Fruit fly (Drosophila melanogaster) whole organism, wandering third instar larva: ENCODE results near the gene CG33281.

ENCODE experiments used
- Dfd ChIP-seq: fragments of >200 bp; optimal IDR thresholded peaks from 2 replicates; lab custom pipeline; 2017; ENCODE audit warnings: missing biosample characterization, missing genetic modification characterization
- GATAd ChIP-seq: sonication (Bioruptor generic); optimal IDR thresholded peaks from 2 replicates; lab custom pipeline; 2016; ENCODE audit warnings: missing biosample characterization, missing genetic modification characterization
- HLH106 ChIP-seq: fragments of 200-800 bp; optimal IDR thresholded peaks from 3 replicates; lab custom pipeline; 2019; ENCODE audit warnings: missing biosample characterization, mild to moderate bottlenecking, missing genetic modification characterization, moderate library complexity
- Hnf4 ChIP-seq: fragments of 200-800 bp; sonication (Bioruptor generic); optimal IDR thresholded peaks from 2 replicates; lab custom pipeline; 2016; ENCODE audit warnings: missing biosample characterization, mild to moderate bottlenecking, missing genetic modification characterization
- Jra ChIP-seq: sonication (Bioruptor generic); optimal IDR thresholded peaks from 2 replicates; lab custom pipeline; 2016; ENCODE audit warnings: missing biosample characterization, missing genetic modification characterization
- Rel ChIP-seq, 2 experiments: fragments of 200-800 bp; sonication (Bioruptor generic) in 1 of 2; optimal IDR thresholded peaks; 2 replicates in 1 of 2; 3 replicates in 1 of 2; lab custom pipeline; 2016 to 2019; ENCODE audit warnings: mild to moderate bottlenecking in 2 of 2, missing biosample characterization in 2 of 2, missing genetic modification characterization in 2 of 2, moderate library complexity in 1 of 2
- Sp1 ChIP-seq: fragments of 200-800 bp; sonication (Bioruptor generic); optimal IDR thresholded peaks from 3 replicates; lab custom pipeline; 2019; ENCODE audit warnings: missing biosample characterization, mild to moderate bottlenecking, missing genetic modification characterization, moderate library complexity
- dsf ChIP-seq: sonication (Bioruptor generic); optimal IDR thresholded peaks from 2 replicates; lab custom pipeline; 2016; ENCODE audit warnings: missing biosample characterization, missing genetic modification characterization, borderline replicate concordance
- ey ChIP-seq: fragments of 200-800 bp; sonication (Bioruptor generic); optimal IDR thresholded peaks from 2 replicates; lab custom pipeline; 2016; ENCODE audit warnings: missing biosample characterization, missing genetic modification characterization
- foxo ChIP-seq, 2 experiments: fragments of 200-800 bp; sonication (Bioruptor generic); optimal IDR thresholded peaks; 2 replicates in 1 of 2; 3 replicates in 1 of 2; lab custom pipeline; 2016 to 2017; ENCODE audit warnings: missing biosample characterization in 2 of 2, missing genetic modification characterization in 2 of 2
- h ChIP-seq: fragments of 200-800 bp; sonication (Bioruptor generic); optimal IDR thresholded peaks from 3 replicates; lab custom pipeline; 2016; ENCODE audit warnings: missing biosample characterization, mild to moderate bottlenecking, missing genetic modification characterization
- jim ChIP-seq: fragments of 175-275, 200-325 bp; sonication (Bioruptor generic); optimal IDR thresholded peaks from 2 replicates; lab custom pipeline; 2016; ENCODE audit warnings: missing biosample characterization, mild to moderate bottlenecking, missing genetic modification characterization
- pan ChIP-seq: fragments of >200 bp; optimal IDR thresholded peaks from 2 replicates; lab custom pipeline; 2017
- rgr ChIP-seq: fragments of 200-800 bp; sonication (Bioruptor generic); optimal IDR thresholded peaks from 3 replicates; lab custom pipeline; 2016; ENCODE audit warnings: missing biosample characterization, mild to moderate bottlenecking, missing genetic modification characterization
- tai ChIP-seq: sonication (Bioruptor generic); optimal IDR thresholded peaks from 2 replicates; lab custom pipeline; 2016; ENCODE audit warnings: missing biosample characterization, missing genetic modification characterization

CG33281 gene

dm6 chr2L:3373242-3373641 is 49.2 kb downstream of the CG33281 start, which contains the start of gene GramD1B:
Gene GramD1B (minus strand): TSS chr2L:3373372.
- peak in 1 of 2 experiments; percentile 23 for TF ChIP-seq foxo (GFP tag; optimal IDR thresholded peaks at IDR 0.05; lab: Kevin White, UChicago)
- peak; percentile 21 for TF ChIP-seq HLH106 (tag; lab: Kevin White, UChicago)
- TF ChIP-seq tai = no peak
- TF ChIP-seq Dfd (GFP tag; lab: Kevin White, UChicago) = no peak
- TF ChIP-seq h = peak; percentile 46
- TF ChIP-seq jim (GFP tag; lab: Kevin White, UChicago) = no peak
- no peak for TF ChIP-seq Rel (GFP tag; optimal IDR thresholded peaks at IDR 0.05; lab: Kevin White, UChicago)
- peak; percentile 45 for TF ChIP-seq Rel (tag; optimal IDR thresholded peaks at IDR 0.05; lab: Kevin White, UChicago)
- TF ChIP-seq dsf (GFP tag; lab: Kevin White, UChicago) = no peak
- peak; percentile 52 for TF ChIP-seq Hnf4 (GFP tag; lab: Kevin White, UChicago)
- TF ChIP-seq Sp1 (GFP tag; lab: Kevin White, UChicago) = peak; percentile 13
- peak; percentile 6 for TF ChIP-seq Jra (GFP tag; lab: Kevin White, UChicago)
- peak; percentile 24 for TF ChIP-seq rgr (GFP tag; lab: Kevin White, UChicago)
- no peak for TF ChIP-seq GATAd

DNA sequence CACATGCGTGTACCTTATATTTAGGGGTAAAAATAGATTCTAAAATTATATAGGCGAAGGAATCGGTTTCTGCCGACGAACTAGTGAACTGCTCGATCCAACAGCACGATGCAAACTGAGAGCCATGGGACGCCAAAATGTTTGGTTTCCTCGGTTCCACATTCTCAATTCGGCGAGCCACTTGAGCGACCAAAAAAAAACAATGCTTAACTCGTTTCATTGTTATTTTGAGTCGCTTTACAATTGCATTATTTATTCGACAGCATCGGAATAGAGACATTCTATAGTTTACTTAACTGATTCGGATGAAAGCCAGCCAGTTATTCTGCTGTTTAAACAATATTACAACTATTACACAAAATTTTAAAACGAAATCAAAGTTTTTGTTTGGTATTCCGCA is 51.6 kb downstream of the CG33281 start, which contains the start of gene CG15412:
Gene CG15412 (minus strand): TSS at position 101 of the 400 bp plus-strand sequence.
- TF ChIP-seq jim (GFP tag; lab: Kevin White, UChicago) (no peak), pan (no peak), ey (no peak), GATAd (no peak)
